Worm (Caenorhabditis elegans) whole organism, L4 larva: ENCODE results near the gene tars-1.

Experiments used
- F10B5.3 ChIP-seq: sonication (generic microtip); optimal IDR thresholded peaks from 2 replicates; lab custom pipeline; 2016; ENCODE audit warnings: mild to moderate bottlenecking, missing genetic modification characterization, missing compliant biosample characterization
- F49E8.2 ChIP-seq: sonication (generic microtip); optimal IDR thresholded peaks from 2 replicates; lab custom pipeline; 2016; ENCODE audit warnings: missing compliant biosample characterization, mild to moderate bottlenecking, missing genetic modification characterization, borderline replicate concordance
- Y105C5A.15 ChIP-seq: fragments of 200-800 bp; sonication (Bioruptor generic); IDR thresholded peaks from 2 replicates; pipeline ENCODE4 v1.3.6; 2022; ENCODE audit warnings: missing genetic modification characterization, missing compliant biosample characterization
- Y48G9A.11 ChIP-seq: fragments of 200-800 bp; sonication (Bioruptor generic); IDR thresholded peaks from 2 replicates; pipeline ENCODE4 v1.3.6; 2022; ENCODE audit warnings: missing genetic modification reagents, missing genetic modification characterization, missing compliant biosample characterization
- ZK546.5 ChIP-seq, 2 experiments: sonication (generic microtip); optimal IDR thresholded peaks; 2 replicates each; lab custom pipeline; 2017; ENCODE audit warnings: missing biosample characterization in 2 of 2, missing genetic modification characterization in 2 of 2
- aha-1 ChIP-seq: fragments of 150-350 bp; peaks from one replicate; lab custom pipeline; 2014; ENCODE audit warnings: missing biosample characterization, missing genetic modification characterization
- aly-2 ChIP-seq: sonication (generic microtip); optimal IDR thresholded peaks from 2 replicates; lab custom pipeline; 2018; ENCODE audit warnings: missing biosample characterization, missing genetic modification characterization
- arid-1 ChIP-seq: fragments of 200-800 bp; sonication (Bioruptor generic); conservative IDR thresholded peaks from 2 replicates; pipeline ENCODE4 v1.3.6; 2022; ENCODE audit warnings: missing genetic modification reagents, missing genetic modification characterization, missing compliant biosample characterization
- ceh-32 ChIP-seq: sonication (generic microtip); optimal IDR thresholded peaks from 2 replicates; lab custom pipeline; 2016; ENCODE audit warnings: mild to moderate bottlenecking, missing genetic modification characterization, missing compliant biosample characterization; ENCODE audit not compliant: poor library complexity
- ceh-62 ChIP-seq: sonication (generic microtip); optimal IDR thresholded peaks from 2 replicates; lab custom pipeline; 2017; ENCODE audit warnings: missing biosample characterization, missing genetic modification characterization
- ceh-82 ChIP-seq: sonication (generic microtip); optimal IDR thresholded peaks from 2 replicates; lab custom pipeline; 2017; ENCODE audit warnings: missing biosample characterization, missing genetic modification characterization
- cey-2 ChIP-seq: sonication (generic microtip); optimal IDR thresholded peaks from 3 replicates; lab custom pipeline; 2017; ENCODE audit warnings: missing genetic modification characterization, mild to moderate bottlenecking, missing compliant biosample characterization, antibody characterized with exemption, borderline replicate concordance; ENCODE audit not compliant: insufficient read depth
- daf-12 ChIP-seq: fragments of 150-350 bp; optimal IDR thresholded peaks from 2 replicates; lab custom pipeline; 2014; ENCODE audit warnings: missing biosample characterization, missing genetic modification reagents, missing genetic modification characterization
- daf-16 ChIP-seq, 3 experiments: sonication (generic microtip); optimal IDR thresholded peaks; 2 replicates each; lab custom pipeline; 2016 to 2017; ENCODE audit warnings: missing genetic modification characterization in 3 of 3, missing genetic modification reagents in 3 of 3, mild to moderate bottlenecking in 2 of 3, missing compliant biosample characterization in 2 of 3, missing biosample characterization in 1 of 3, moderate library complexity in 1 of 3
- daf-8 ChIP-seq: fragments of 200-800 bp; sonication (Bioruptor generic); IDR thresholded peaks from 2 replicates; pipeline ENCODE4 v1.3.6; 2022; ENCODE audit warnings: missing genetic modification characterization, missing compliant biosample characterization
- dmd-6 ChIP-seq: fragments of 200-800 bp; sonication (Bioruptor generic); IDR thresholded peaks from 2 replicates; pipeline ENCODE4 v1.3.6; 2022; ENCODE audit warnings: missing genetic modification reagents, missing genetic modification characterization, missing compliant biosample characterization
- dmd-9 ChIP-seq: fragments of 200-800 bp; sonication (Bioruptor generic); IDR thresholded peaks from 2 replicates; pipeline ENCODE4 v1.3.6; 2022; ENCODE audit warnings: missing genetic modification reagents, missing genetic modification characterization, missing compliant biosample characterization
- dve-1 ChIP-seq: sonication (generic microtip); optimal IDR thresholded peaks from 2 replicates; lab custom pipeline; 2017; ENCODE audit warnings: antibody characterized with exemption, mild to moderate bottlenecking, missing genetic modification characterization, missing compliant biosample characterization; ENCODE audit not compliant: insufficient read depth
- hlh-11 ChIP-seq: fragments of 200-800 bp; sonication (Bioruptor generic); optimal IDR thresholded peaks from 2 replicates; lab custom pipeline; 2018; ENCODE audit warnings: mild to moderate bottlenecking, missing genetic modification characterization, missing compliant biosample characterization
- hlh-30 ChIP-seq: sonication (generic microtip); optimal IDR thresholded peaks from 2 replicates; lab custom pipeline; 2017; ENCODE audit warnings: antibody characterized with exemption, mild to moderate bottlenecking, missing genetic modification characterization, missing compliant biosample characterization; ENCODE audit not compliant: insufficient read depth
- lin-1 ChIP-seq: fragments of 200-800 bp; sonication (Bioruptor generic); IDR thresholded peaks from 2 replicates; pipeline ENCODE4 v1.3.6; 2022; ENCODE audit warnings: missing genetic modification reagents, missing genetic modification characterization, missing compliant biosample characterization
- lin-39 ChIP-seq: fragments of 150-350 bp; optimal IDR thresholded peaks from 2 replicates; lab custom pipeline; 2014; ENCODE audit warnings: missing biosample characterization, missing genetic modification reagents, missing genetic modification characterization
- mdl-1 ChIP-seq, 2 experiments: fragments of 150-350 bp in 1 of 2; sonication (generic microtip) in 1 of 2; optimal IDR thresholded peaks; 2 replicates each; lab custom pipeline; 2014 to 2017; ENCODE audit warnings: missing biosample characterization in 2 of 2, missing genetic modification characterization in 2 of 2
- mdt-29 ChIP-seq: fragments of 200-800 bp; sonication (Bioruptor generic); IDR thresholded peaks from 2 replicates; pipeline ENCODE4 v1.3.6; 2022; ENCODE audit warnings: missing genetic modification reagents, missing genetic modification characterization, missing compliant biosample characterization
- mep-1 ChIP-seq: fragments of 150-350 bp; sonication (generic microtip); optimal IDR thresholded peaks from 3 replicates; lab custom pipeline; 2014; ENCODE audit warnings: missing biosample characterization, missing genetic modification characterization
- mes-2 ChIP-seq: sonication (generic microtip); optimal IDR thresholded peaks from 2 replicates; lab custom pipeline; 2016; ENCODE audit warnings: missing genotype, mild to moderate bottlenecking, missing genetic modification characterization, missing compliant biosample characterization; ENCODE audit not compliant: poor library complexity, severe bottlenecking
- mxl-2 ChIP-seq: fragments of 200-800 bp; sonication (Bioruptor generic); conservative IDR thresholded peaks from 2 replicates; pipeline ENCODE4 v1.3.6; 2022; ENCODE audit warnings: missing genetic modification reagents, missing genetic modification characterization, missing compliant biosample characterization
- mxl-3 ChIP-seq: fragments of 200-800 bp; sonication (Bioruptor generic); optimal IDR thresholded peaks from 2 replicates; lab custom pipeline; 2018; ENCODE audit warnings: mild to moderate bottlenecking, missing genetic modification characterization, missing compliant biosample characterization
- nhr-11 ChIP-seq: fragments of 150-350 bp; optimal IDR thresholded peaks from 2 replicates; lab custom pipeline; 2014; ENCODE audit warnings: missing biosample characterization, missing genetic modification characterization
- nhr-111 ChIP-seq: fragments of 200-800 bp; sonication (Bioruptor generic); optimal IDR thresholded peaks from 2 replicates; lab custom pipeline; 2018; ENCODE audit warnings: mild to moderate bottlenecking, missing genetic modification characterization, missing compliant biosample characterization
- nhr-28 ChIP-seq: fragments of 150-350 bp; optimal IDR thresholded peaks from 2 replicates; lab custom pipeline; 2014; ENCODE audit warnings: missing biosample characterization, missing genetic modification characterization
- nhr-48 ChIP-seq: sonication (generic microtip); optimal IDR thresholded peaks from 2 replicates; lab custom pipeline; 2016; ENCODE audit warnings: mild to moderate bottlenecking, missing genetic modification characterization, missing compliant biosample characterization
- pha-4 ChIP-seq, 2 experiments: fragments of 150-350 bp in 1 of 2; fragments of 200-800 bp in 1 of 2; sonication (Bioruptor generic) in 1 of 2; IDR thresholded peaks in 1 of 2; optimal IDR thresholded peaks in 1 of 2; 2 replicates each; pipeline versions ENCODE4 v1.3.6 to Lab custom; 2014 to 2022; ENCODE audit warnings: missing genetic modification characterization in 2 of 2, missing genetic modification reagents in 2 of 2, missing biosample characterization in 1 of 2, missing compliant biosample characterization in 1 of 2
- php-3 ChIP-seq: fragments of 200-800 bp; sonication (Bioruptor generic); IDR thresholded peaks from 2 replicates; pipeline ENCODE4 v1.3.6; 2022; ENCODE audit warnings: missing genetic modification reagents, missing genetic modification characterization, missing compliant biosample characterization
- pqm-1 ChIP-seq: sonication (generic microtip); optimal IDR thresholded peaks from 2 replicates; lab custom pipeline; 2017; ENCODE audit warnings: missing biosample characterization, missing genetic modification characterization
- snpc-4 ChIP-seq: fragments of 150-350 bp; optimal IDR thresholded peaks from 2 replicates; lab custom pipeline; 2014; ENCODE audit warnings: missing biosample characterization, missing genetic modification characterization
- spr-1 ChIP-seq: sonication (generic microtip); optimal IDR thresholded peaks from 2 replicates; lab custom pipeline; 2016; ENCODE audit warnings: mild to moderate bottlenecking, missing genetic modification characterization, missing compliant biosample characterization
- tag-97 ChIP-seq: fragments of 200-800 bp; sonication (Bioruptor generic); IDR thresholded peaks from 2 replicates; pipeline ENCODE4 v1.3.6; 2022; ENCODE audit warnings: missing genetic modification characterization, missing compliant biosample characterization
- unc-62 ChIP-seq, 3 experiments: fragments of 150-350 bp in 1 of 3; sonication (generic microtip); optimal IDR thresholded peaks in 2 of 3; peaks in 1 of 3; 1 replicate in 1 of 3; 2 replicates in 2 of 3; lab custom pipeline; 2014 to 2017; ENCODE audit warnings: missing biosample characterization in 3 of 3, missing genetic modification characterization in 3 of 3, missing genetic modification reagents in 3 of 3, missing genotype in 1 of 3
- ztf-11 ChIP-seq: fragments of 150-350 bp; optimal IDR thresholded peaks from 2 replicates; lab custom pipeline; 2014; ENCODE audit warnings: missing biosample characterization, missing genetic modification characterization
- ztf-7 ChIP-seq: fragments of 150-350 bp; optimal IDR thresholded peaks from 2 replicates; lab custom pipeline; 2014; ENCODE audit warnings: missing biosample characterization, missing genetic modification characterization

The tars-1 gene

ce11 chrII:11646874-11647273, 48.6 kb downstream of the tars-1 start (continued):
- TF ChIP-seq daf-8 (GFP tag; lab: Robert Waterston, UW) (no peak), arid-1 (GFP tag; lab: Robert Waterston, UW) (no peak), dmd-6 (0 out of 2 replicates have a peak, but pooled peaks have one; percentile 33), nhr-11 (no peak), F10B5.3 (tag; lab: Kevin White, UChicago) (no peak), aha-1 (tag; lab: Kevin White, UChicago) (peak; percentile 38), dve-1 (tag; lab: Kevin White, UChicago) (peak; percentile 7), nhr-28 (tag; lab: Kevin White, UChicago) (peak; percentile 13)

- TF ChIP-seq pha-4 (GFP tag; IDR thresholded peaks at IDR 0.05; lab: Robert Waterston, UW) (no peak), pha-4 (tag; optimal IDR thresholded peaks at IDR 0.05; lab: Kevin White, UChicago) (no peak), aly-2 (tag; lab: Kevin White, UChicago) (no peak), ztf-11 (tag; lab: Kevin White, UChicago) (no peak), ztf-7 (tag; lab: Kevin White, UChicago) (no peak), mxl-3 (GFP tag; lab: Kevin White, UChicago) (peak; percentile 11), mdl-1 (tag; optimal IDR thresholded peaks at IDR 0.05; lab: Kevin White, UChicago) (peak in 1 of 2 experiments; percentile 6), Y48G9A.11 (GFP tag; lab: Robert Waterston, UW) (no peak), ceh-62 (tag; lab: Kevin White, UChicago) (no peak), lin-39 (tag; lab: Kevin White, UChicago) (no peak), pqm-1 (peak; percentile 40), nhr-28 (tag; lab: Kevin White, UChicago) (peak; percentile 45), mes-2 (peak; percentile 14), mxl-2 (GFP tag; lab: Robert Waterston, UW) (no peak), daf-16 (GFP tag; optimal IDR thresholded peaks at IDR 0.05; lab: Kevin White, UChicago) (no peak), daf-16 (tag; optimal IDR thresholded peaks at IDR 0.05; lab: Kevin White, UChicago) (peak; percentile 18), php-3 (GFP tag; lab: Robert Waterston, UW) (0 out of 2 replicates have a peak, but pooled peaks have one; percentile 17), F49E8.2 (tag; lab: Kevin White, UChicago) (no peak), aha-1 (tag; lab: Kevin White, UChicago) (peak; percentile 22), dmd-6 (peak; percentile 17; the same call in 1 of the 2 replicates), mep-1 (tag; lab: Kevin White, UChicago) (no peak), dve-1 (tag; lab: Kevin White, UChicago) (peak; percentile 6), hlh-11 (tag; lab: Kevin White, UChicago) (peak; percentile 34), nhr-111 (no peak), daf-12 (no peak), hlh-30 (tag; lab: Kevin White, UChicago) (peak; percentile 43), arid-1 (GFP tag; lab: Robert Waterston, UW) (no peak)
Observed at ce11 chrII:11646276-11646797, 49.1 kb downstream of the tars-1 start, which contains the start of gene ghi-1. Gene ghi-1 (plus strand): TSS chrII:11646747.

ce11 chrII:11645383-11645782, 50.1 kb downstream of the tars-1 start:
- TF ChIP-seq unc-62 (GFP tag; optimal IDR thresholded peaks at IDR 0.05 in 1 of 2; lab: Kevin White, UChicago) (peak in 1 of 2 experiments; percentile 53), unc-62 (tag; optimal IDR thresholded peaks at IDR 0.05; lab: Kevin White, UChicago) (no peak), F49E8.2 (tag; lab: Kevin White, UChicago) (no peak), nhr-48 (tag; lab: Kevin White, UChicago) (peak; percentile 23), lin-1 (no peak), aha-1 (tag; lab: Kevin White, UChicago) (no peak), hlh-11 (tag; lab: Kevin White, UChicago) (peak; percentile 16)

ce11 chrII:11644535-11644934, 50.9 kb downstream of the tars-1 start:
- no peak for TF ChIP-seq mdt-29
- TF ChIP-seq unc-62 (GFP tag; optimal IDR thresholded peaks at IDR 0.05 in 1 of 2; lab: Kevin White, UChicago), result peak in 1 of 2 experiments; percentile 77
- no peak for TF ChIP-seq unc-62 (tag; optimal IDR thresholded peaks at IDR 0.05; lab: Kevin White, UChicago)
- TF ChIP-seq cey-2 (tag; lab: Kevin White, UChicago), result no peak
- TF ChIP-seq daf-16 (GFP tag; optimal IDR thresholded peaks at IDR 0.05; lab: Kevin White, UChicago), result no peak
- no peak for TF ChIP-seq daf-16 (tag; optimal IDR thresholded peaks at IDR 0.05; lab: Kevin White, UChicago)
- TF ChIP-seq spr-1, result no peak
- no peak for TF ChIP-seq snpc-4 (tag; lab: Kevin White, UChicago)
- TF ChIP-seq Y105C5A.15 (GFP tag; lab: Robert Waterston, UW), result no peak
- TF ChIP-seq ZK546.5 (tag; optimal IDR thresholded peaks at IDR 0.05; lab: Kevin White, UChicago), result no peak
- TF ChIP-seq aly-2 (tag; lab: Kevin White, UChicago), result no peak
- peak in 1 of 2 experiments; percentile 1 for TF ChIP-seq mdl-1 (tag; optimal IDR thresholded peaks at IDR 0.05; lab: Kevin White, UChicago)
- no peak for TF ChIP-seq dmd-9 (GFP tag; lab: Robert Waterston, UW)
- TF ChIP-seq ceh-32 (tag; lab: Kevin White, UChicago), result no peak
- TF ChIP-seq tag-97 (GFP tag; lab: Robert Waterston, UW), result no peak
- no peak for TF ChIP-seq pha-4 (GFP tag; IDR thresholded peaks at IDR 0.05; lab: Robert Waterston, UW)
- no peak for TF ChIP-seq pha-4 (tag; optimal IDR thresholded peaks at IDR 0.05; lab: Kevin White, UChicago)
- TF ChIP-seq ceh-82, result no peak
- TF ChIP-seq hlh-30 (tag; lab: Kevin White, UChicago), result peak; percentile 6
